Worm (Caenorhabditis elegans): ENCODE results near the gene dpy-28.

dpy-28 gene

ce11 chrIII:10813886-10814285 lies 51.0 kb downstream of the dpy-28 start (continued):
- TF ChIP-seq ztf-28 (GFP tag; IDR thresholded peaks at IDR 0.05), result no peak

ce11 chrIII:10815199-10815598 lies 52.3 kb downstream of the dpy-28 start:
- 0 out of 2 replicates have a peak, but pooled peaks have one; percentile 37 for TF ChIP-seq egl-18 (GFP tag; IDR thresholded peaks at IDR 0.05)
- no peak for TF ChIP-seq B0261.1 (tag; optimal IDR thresholded peaks at IDR 0.05)

- TF ChIP-seq hrde-1 (tag; optimal IDR thresholded peaks at IDR 0.05; ENCODE audit: borderline replicate concordance), result no peak
- no peak for TF ChIP-seq hlh-12 (tag; optimal IDR thresholded peaks at IDR 0.05)
- TF ChIP-seq lin-35 (GFP tag; optimal IDR thresholded peaks at IDR 0.05), result no peak
- TF ChIP-seq madf-6 (GFP tag; IDR thresholded peaks at IDR 0.05), result no peak
- no peak for TF ChIP-seq F52B5.7 (tag; optimal IDR thresholded peaks at IDR 0.05)
- no peak for TF ChIP-seq nhr-80 (tag; optimal IDR thresholded peaks at IDR 0.05)
- no peak for TF ChIP-seq attf-3 (GFP tag; conservative IDR thresholded peaks at IDR 0.05)
- no peak for TF ChIP-seq cebp-2 (GFP tag; IDR thresholded peaks at IDR 0.05)
- TF ChIP-seq nhr-120 (GFP tag; IDR thresholded peaks at IDR 0.05), result no peak
- no peak for TF ChIP-seq egl-44 (GFP tag; IDR thresholded peaks at IDR 0.05)
- TF ChIP-seq ekl-4 (GFP tag; IDR thresholded peaks at IDR 0.05), result no peak
- no peak for TF ChIP-seq nfya-1 (tag; optimal IDR thresholded peaks at IDR 0.05; ENCODE audit: borderline replicate concordance, insufficient read depth)
- no peak for TF ChIP-seq die-1 (tag; optimal IDR thresholded peaks at IDR 0.05)
- TF ChIP-seq nhr-90 (tag; optimal IDR thresholded peaks at IDR 0.05), result no peak
- TF ChIP-seq lin-40 (tag; optimal IDR thresholded peaks at IDR 0.05), result no peak
- no peak for TF ChIP-seq mcd-1 (GFP tag; IDR thresholded peaks at IDR 0.05)
- no peak for TF ChIP-seq cebp-1 (GFP tag; IDR thresholded peaks at IDR 0.05)
- no peak for TF ChIP-seq cebp-1 (tag; optimal IDR thresholded peaks at IDR 0.05)
- no peak for TF ChIP-seq unc-62 (GFP tag; optimal IDR thresholded peaks at IDR 0.05)
- no peak for TF ChIP-seq sdz-38 (tag; optimal IDR thresholded peaks at IDR 0.05)
Observed at ce11 chrIII:10816045-10816444, 53.1 kb downstream of the dpy-28 start.

- TF ChIP-seq Y95B8A.8 (GFP tag; IDR thresholded peaks at IDR 0.05) (no peak), xnd-1 (tag; optimal IDR thresholded peaks at IDR 0.05) (no peak), ceh-79 (tag; optimal IDR thresholded peaks at IDR 0.05) (peak; percentile 7), F33H1.4 (GFP tag; IDR thresholded peaks at IDR 0.05) (no peak), pha-4 (tag; optimal IDR thresholded peaks at IDR 0.05) (no peak), zfh-2 (GFP tag; conservative IDR thresholded peaks at IDR 0.05) (peak; percentile 87), ZK185.1 (tag; optimal IDR thresholded peaks at IDR 0.05; ENCODE audit: poor library complexity, severe bottlenecking) (no peak), ceh-40 (GFP tag; IDR thresholded peaks at IDR 0.05) (no peak), athp-1 (tag; optimal IDR thresholded peaks at IDR 0.05) (no peak), hlh-12 (tag; optimal IDR thresholded peaks at IDR 0.05) (no peak), atf-7 (tag; optimal IDR thresholded peaks at IDR 0.05) (peak; percentile 1), cebp-2 (GFP tag; IDR thresholded peaks at IDR 0.05) (no peak), ztf-18 (tag; optimal IDR thresholded peaks at IDR 0.05) (no peak), mxl-1 (tag; optimal IDR thresholded peaks at IDR 0.05) (no peak), madf-8 (GFP tag; conservative IDR thresholded peaks at IDR 0.05) (no peak), hlh-26 (GFP tag; conservative IDR thresholded peaks at IDR 0.05) (no peak), ama-1 (optimal IDR thresholded peaks at IDR 0.05) (no peak), ama-1 (GFP tag; optimal IDR thresholded peaks at IDR 0.05) (no peak), ccch-3 (GFP tag; optimal IDR thresholded peaks at IDR 0.05) (no peak), snpc-1.1 (tag; optimal IDR thresholded peaks at IDR 0.05; ENCODE audit: insufficient read depth) (no peak), Y56A3A.18 (GFP tag; IDR thresholded peaks at IDR 0.05) (no peak), ceh-91 (GFP tag; IDR thresholded peaks at IDR 0.05) (no peak), K11D2.4 (GFP tag; IDR thresholded peaks at IDR 0.05) (no peak), egl-18 (GFP tag; IDR thresholded peaks at IDR 0.05) (no peak), snpc-3.4 (tag; optimal IDR thresholded peaks at IDR 0.05) (no peak)
Observed at ce11 chrIII:10816800-10817418, 54.0 kb downstream of the dpy-28 start, which contains the start of gene sca-1. sca-1 (minus strand) TSS chrIII:10816850.
